Fruit fly (Drosophila melanogaster) whole organism, embryonic: Measurements from ENCODE around the gene CG33631.

ENCODE experiments used
- Asciz ChIP-seq: fragments of 200-800 bp; sonication (Bioruptor generic); optimal IDR thresholded peaks from 2 replicates; lab custom pipeline; 2017; ENCODE audit warnings: missing biosample characterization, mild to moderate bottlenecking, missing genetic modification characterization, missing genetic modification reagents
- Awh ChIP-seq: fragments of 200-800 bp; sonication (Bioruptor generic); IDR thresholded peaks from 2 replicates; pipeline ENCODE4, ENCODE4 v1.3.6; 2022; ENCODE audit warnings: missing biosample characterization, missing genetic modification characterization
- BtbVII ChIP-seq: fragments of 200-800 bp; sonication (Bioruptor generic); optimal IDR thresholded peaks from 3 replicates; lab custom pipeline; 2017; ENCODE audit warnings: missing biosample characterization, mild to moderate bottlenecking, missing genetic modification characterization
- CG10274 ChIP-seq: fragments of 200-800 bp; sonication (Bioruptor generic); optimal IDR thresholded peaks from 3 replicates; lab custom pipeline; 2017; ENCODE audit warnings: missing biosample characterization, mild to moderate bottlenecking, missing genetic modification characterization
- CG10543 ChIP-seq: fragments of 200-800 bp; sonication (Bioruptor generic); optimal IDR thresholded peaks from 3 replicates; lab custom pipeline; 2017; ENCODE audit warnings: missing biosample characterization, mild to moderate bottlenecking, missing genetic modification characterization, moderate library complexity
- CG12769 ChIP-seq: fragments of 200-800 bp; sonication (Bioruptor generic); optimal IDR thresholded peaks from 2 replicates; lab custom pipeline; 2019; ENCODE audit warnings: missing biosample characterization, mild to moderate bottlenecking, missing genetic modification characterization, moderate library complexity
- CG17361 ChIP-seq: fragments of 200-800 bp; sonication (Bioruptor generic); IDR thresholded peaks from 3 replicates; pipeline ENCODE4 v1.3.6; 2022; ENCODE audit warnings: missing biosample characterization, missing genetic modification characterization
- CG18262 ChIP-seq: fragments of 200-800 bp; optimal IDR thresholded peaks from 3 replicates; lab custom pipeline; 2019; ENCODE audit warnings: missing biosample characterization, mild to moderate bottlenecking, missing genetic modification characterization, moderate library complexity
- CG18599 ChIP-seq: fragments of 200-800 bp; sonication (Bioruptor generic); optimal IDR thresholded peaks from 3 replicates; lab custom pipeline; 2017; ENCODE audit warnings: missing biosample characterization, missing genetic modification characterization, mild to moderate bottlenecking, moderate library complexity, missing genetic modification reagents
- CG2199 ChIP-seq: fragments of 200-800 bp; sonication (Bioruptor generic); IDR thresholded peaks from 3 replicates; pipeline ENCODE4 v1.3.6; 2022; ENCODE audit warnings: missing biosample characterization, missing genetic modification characterization
- CG32532 ChIP-seq: fragments of 200-800 bp; sonication (Bioruptor generic); IDR thresholded peaks from 2 replicates; pipeline ENCODE4 v1.3.6; 2022; ENCODE audit warnings: missing biosample characterization, missing genetic modification characterization
- CG34376 ChIP-seq: fragments of 200-800 bp; sonication (Bioruptor generic); optimal IDR thresholded peaks from 2 replicates; lab custom pipeline; 2018; ENCODE audit warnings: missing biosample characterization, mild to moderate bottlenecking, missing genetic modification characterization
- CG6689 ChIP-seq: fragments of 200-800 bp; sonication (Bioruptor generic); IDR thresholded peaks from 2 replicates; pipeline ENCODE4 v1.3.6; 2022; ENCODE audit warnings: missing biosample characterization, missing genetic modification characterization
- CG7928 ChIP-seq: fragments of 200-800 bp; sonication (Bioruptor generic); optimal IDR thresholded peaks from 2 replicates; lab custom pipeline; 2017; ENCODE audit warnings: missing biosample characterization, mild to moderate bottlenecking, missing genetic modification characterization
- CG7987 ChIP-seq: fragments of 200-800 bp; sonication (Bioruptor generic); optimal IDR thresholded peaks from 2 replicates; lab custom pipeline; 2018; ENCODE audit warnings: missing biosample characterization, mild to moderate bottlenecking, missing genetic modification characterization, moderate library complexity
- CG9609 ChIP-seq: fragments of 200-800 bp; sonication (Bioruptor generic); optimal IDR thresholded peaks from 3 replicates; lab custom pipeline; 2016; ENCODE audit warnings: missing biosample characterization, missing genetic modification characterization
- CG9932 ChIP-seq: fragments of 200-800 bp; sonication (Bioruptor generic); IDR thresholded peaks from 2 replicates; pipeline ENCODE4 v1.3.6; 2022; ENCODE audit warnings: missing biosample characterization, missing genetic modification characterization
- D ChIP-seq, 2 experiments: fragments of 200-800 bp in 1 of 2; fragments of >200 bp in 1 of 2; sonication (Bioruptor generic) in 1 of 2; optimal IDR thresholded peaks; 2 replicates in 1 of 2; 3 replicates in 1 of 2; lab custom pipeline; 2017; ENCODE audit warnings: mild to moderate bottlenecking in 1 of 2, missing biosample characterization in 1 of 2, missing genetic modification characterization in 1 of 2, missing genetic modification reagents in 1 of 2
- Deaf1 ChIP-seq: fragments of 200-800 bp; optimal IDR thresholded peaks from 3 replicates; lab custom pipeline; 2019; ENCODE audit warnings: missing biosample characterization, mild to moderate bottlenecking, missing genetic modification characterization, moderate library complexity
- Dfd ChIP-seq, 2 experiments: fragments of >200 bp; optimal IDR thresholded peaks; 2 replicates each; lab custom pipeline; 2017; ENCODE audit warnings: missing biosample characterization in 2 of 2, missing genetic modification characterization in 2 of 2
- Eip74EF ChIP-seq, 2 experiments: fragments of 200-800 bp in 1 of 2; fragments of >200 bp in 1 of 2; sonication (Bioruptor generic) in 1 of 2; optimal IDR thresholded peaks; 2 replicates each; lab custom pipeline; 2017 to 2019; ENCODE audit warnings: missing biosample characterization in 2 of 2, missing genetic modification characterization in 2 of 2, mild to moderate bottlenecking in 1 of 2, moderate library complexity in 1 of 2
- H15 ChIP-seq: fragments of 200-800 bp; sonication (Bioruptor generic); IDR thresholded peaks from 3 replicates; pipeline ENCODE4 v1.3.6; 2022; ENCODE audit warnings: missing biosample characterization, missing genetic modification characterization
- Hey ChIP-seq: fragments of 200-800 bp; sonication (Bioruptor generic); optimal IDR thresholded peaks from 3 replicates; lab custom pipeline; 2018; ENCODE audit warnings: missing biosample characterization, mild to moderate bottlenecking, missing genetic modification characterization
- HmgZ ChIP-seq: fragments of 200-800 bp; sonication (Bioruptor generic); optimal IDR thresholded peaks from 2 replicates; lab custom pipeline; 2018; ENCODE audit warnings: missing biosample characterization, mild to moderate bottlenecking, missing genetic modification characterization
- Hr78 ChIP-seq, 2 experiments: fragments of 200-800 bp in 1 of 2; fragments of >200 bp in 1 of 2; sonication (Bioruptor generic) in 1 of 2; optimal IDR thresholded peaks; 2 replicates each; lab custom pipeline; 2017 to 2019; ENCODE audit warnings: missing biosample characterization in 2 of 2, missing genetic modification characterization in 2 of 2, mild to moderate bottlenecking in 1 of 2, moderate library complexity in 1 of 2
- Med ChIP-seq: fragments of 200-800 bp; sonication (Bioruptor generic); peaks from one replicate; lab custom pipeline; 2016; ENCODE audit warnings: missing biosample characterization, missing genetic modification characterization, mild to moderate bottlenecking, inconsistent platforms, moderate library complexity
- Meics ChIP-seq: fragments of 200-800 bp; sonication (Bioruptor generic); optimal IDR thresholded peaks from 2 replicates; lab custom pipeline; 2017; ENCODE audit warnings: missing biosample characterization, mild to moderate bottlenecking, missing genetic modification characterization
- NK7.1 ChIP-seq: fragments of 200-800 bp; sonication (Bioruptor generic); optimal IDR thresholded peaks from 3 replicates; lab custom pipeline; 2016; ENCODE audit warnings: missing biosample characterization, missing genetic modification characterization
- Spps ChIP-seq: fragments of 200-800 bp; sonication (Bioruptor generic); optimal IDR thresholded peaks from 2 replicates; lab custom pipeline; 2018; ENCODE audit warnings: missing biosample characterization, mild to moderate bottlenecking, missing genetic modification characterization
- ac ChIP-seq: fragments of 200-800 bp; sonication (Bioruptor generic); optimal IDR thresholded peaks from 3 replicates; lab custom pipeline; 2017; ENCODE audit warnings: missing biosample characterization, mild to moderate bottlenecking, missing genetic modification characterization
- chinmo ChIP-seq: fragments of 200-800 bp; sonication (Bioruptor generic); IDR thresholded peaks from 4 replicates; pipeline ENCODE4 v1.3.6; 2022; ENCODE audit warnings: missing biosample characterization, missing genetic modification characterization; ENCODE audit not compliant: partially characterized antibody
- corto ChIP-seq: fragments of 200-800 bp; sonication (Bioruptor generic); optimal IDR thresholded peaks from 2 replicates; lab custom pipeline; 2016; ENCODE audit warnings: missing biosample characterization, mild to moderate bottlenecking, missing genetic modification characterization, moderate library complexity
- dmrt99B ChIP-seq: fragments of 200-800 bp; sonication (Bioruptor generic); optimal IDR thresholded peaks from 2 replicates; lab custom pipeline; 2018; ENCODE audit warnings: missing biosample characterization, mild to moderate bottlenecking, missing genetic modification characterization, moderate library complexity
- exex ChIP-seq: fragments of 200-800 bp; sonication (Bioruptor generic); optimal IDR thresholded peaks from 4 replicates; lab custom pipeline; 2018; ENCODE audit warnings: missing biosample characterization, mild to moderate bottlenecking, missing genetic modification characterization, moderate library complexity
- fu2 ChIP-seq: fragments of 200-800 bp; sonication (Bioruptor generic); optimal IDR thresholded peaks from 2 replicates; lab custom pipeline; 2016; ENCODE audit warnings: missing biosample characterization, missing genetic modification characterization
- grau ChIP-seq: fragments of 200-800 bp; optimal IDR thresholded peaks from 3 replicates; lab custom pipeline; 2019; ENCODE audit warnings: missing biosample characterization, mild to moderate bottlenecking, missing genetic modification characterization, moderate library complexity
- gsb ChIP-seq: fragments of 200-800 bp; sonication (Bioruptor generic); IDR thresholded peaks from 2 replicates; pipeline ENCODE4 v1.3.6; 2022; ENCODE audit warnings: missing biosample characterization, missing genetic modification characterization
- ham ChIP-seq: fragments of 200-800 bp; sonication (Bioruptor generic); IDR thresholded peaks from 2 replicates; pipeline ENCODE4 v1.3.6; 2022; ENCODE audit warnings: missing biosample characterization, missing genetic modification characterization
- kni ChIP-seq: fragments of 200-800 bp; sonication (Bioruptor generic); optimal IDR thresholded peaks from 3 replicates; lab custom pipeline; 2017; ENCODE audit warnings: mild to moderate bottlenecking, missing biosample characterization, missing genetic modification reagents, missing genetic modification characterization
- mld ChIP-seq: fragments of 200-800 bp; sonication (Bioruptor generic); IDR thresholded peaks from 3 replicates; pipeline ENCODE4 v1.3.6; 2022; ENCODE audit warnings: missing biosample characterization, missing genetic modification characterization; ENCODE audit not compliant: partially characterized antibody
- pan ChIP-seq, 4 experiments: fragments of >200 bp in 3 of 4; fragments of 200-800 bp in 1 of 4; sonication (Bioruptor generic) in 1 of 4; optimal IDR thresholded peaks in 3 of 4; IDR thresholded peaks in 1 of 4; 2 replicates each; pipeline versions ENCODE4 v1.3.6 to Lab custom; 2017 to 2022; ENCODE audit warnings: missing biosample characterization in 2 of 4, missing genetic modification characterization in 2 of 4, mixed read lengths in 1 of 4
- rib ChIP-seq: fragments of 200-800 bp; sonication (Bioruptor generic); IDR thresholded peaks from 2 replicates; pipeline ENCODE4 v1.3.6; 2022; ENCODE audit warnings: missing biosample characterization, missing genetic modification characterization
- row ChIP-seq: fragments of 200-800 bp; sonication (Bioruptor generic); IDR thresholded peaks from 3 replicates; pipeline ENCODE4 v1.3.6; 2022; ENCODE audit warnings: missing biosample characterization, missing genetic modification characterization
- sd ChIP-seq: fragments of 200-800 bp; sonication (Bioruptor generic); optimal IDR thresholded peaks from 3 replicates; lab custom pipeline; 2018; ENCODE audit warnings: missing biosample characterization, mild to moderate bottlenecking, missing genetic modification characterization, moderate library complexity
- sim ChIP-seq: fragments of 200-800 bp; sonication (Bioruptor generic); IDR thresholded peaks from 2 replicates; pipeline ENCODE4 v1.3.6; 2022; ENCODE audit warnings: missing biosample characterization, missing genetic modification characterization
- sna ChIP-seq: fragments of 200-800 bp; sonication (Bioruptor generic); IDR thresholded peaks from 2 replicates; pipeline ENCODE4 v1.3.6; 2022; ENCODE audit warnings: missing biosample characterization, missing genetic modification characterization; ENCODE audit not compliant: partially characterized antibody
- sug ChIP-seq: fragments of 200-800 bp; optimal IDR thresholded peaks from 2 replicates; lab custom pipeline; 2019; ENCODE audit warnings: missing biosample characterization, mild to moderate bottlenecking, missing genetic modification characterization, moderate library complexity

The CG33631 gene

DNA sequence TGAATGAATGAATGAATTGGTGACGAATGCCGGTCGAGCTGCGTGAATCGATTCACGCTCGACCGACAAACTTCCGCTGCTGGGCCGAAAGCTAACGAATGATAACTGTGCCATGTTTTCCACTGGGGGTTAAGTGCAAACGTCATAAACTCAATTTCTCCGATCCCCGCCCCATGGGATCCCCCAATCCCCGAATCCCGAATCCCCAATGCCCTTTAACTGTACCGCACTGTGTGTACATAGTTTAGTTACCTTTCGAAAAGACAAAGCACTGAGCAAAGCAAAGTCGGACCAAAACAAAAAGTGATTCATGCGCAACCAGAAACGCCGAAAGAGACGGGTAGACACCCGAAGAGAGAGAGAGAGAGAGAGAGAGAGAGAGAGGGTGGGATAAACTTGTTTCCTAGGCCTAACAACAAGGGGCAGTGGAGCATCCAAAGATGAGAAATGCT lies 28.8 kb upstream of the CG33631 start (continued):
- TF ChIP-seq CG10543 (GFP tag; lab: Kevin White, UChicago) (peak; percentile 7), Med (GFP tag; lab: Kevin White, UChicago) (peak; percentile 58), Asciz (GFP tag; lab: Kevin White, UChicago) (no peak), CG9932 (GFP tag; lab: Robert Waterston, UW) (no peak), dmrt99B (tag; lab: Kevin White, UChicago) (peak; percentile 38), sd (tag; lab: Kevin White, UChicago) (peak; percentile 1), gsb (GFP tag; lab: Robert Waterston, UW) (no peak), Dfd (GFP tag; optimal IDR thresholded peaks at IDR 0.05; lab: Kevin White, UChicago) (no peak), mld (GFP tag; lab: Robert Waterston, UW) (0 out of 3 replicates have a peak, but pooled peaks have one; percentile 39), CG18262 (tag; lab: Kevin White, UChicago) (peak; percentile 52), NK7.1 (GFP tag; lab: Kevin White, UChicago) (no peak), sim (GFP tag; lab: Robert Waterston, UW) (no peak), row (GFP tag; lab: Robert Waterston, UW) (0 out of 3 replicates have a peak, but pooled peaks have one; percentile 9), CG10274 (GFP tag; lab: Kevin White, UChicago) (no peak), sna (GFP tag; lab: Robert Waterston, UW) (0 out of 2 replicates have a peak, but pooled peaks have one; percentile 14), ham (GFP tag; lab: Robert Waterston, UW) (no peak), CG32532 (GFP tag; lab: Robert Waterston, UW) (peak; percentile 30; the same call in 1 of the 2 replicates), Deaf1 (peak; percentile 65), CG6689 (peak; percentile 24; the same call in 1 of the 2 replicates), pan (optimal IDR thresholded peaks at IDR 0.05; lab: Kevin White, UChicago) (no peak), pan (GFP tag; optimal IDR thresholded peaks at IDR 0.05 in 1 of 2, IDR thresholded peaks at IDR 0.05 in 1 of 2) (peak in 1 of 2 experiments; percentile 35), CG12769 (tag; lab: Kevin White, UChicago) (peak; percentile 55), Hr78 (GFP tag; optimal IDR thresholded peaks at IDR 0.05; lab: Kevin White, UChicago) (peak in 1 of 2 experiments; percentile 63), CG9609 (GFP tag; lab: Kevin White, UChicago) (no peak), Meics (GFP tag; lab: Kevin White, UChicago) (peak; percentile 89), chinmo (GFP tag; lab: Robert Waterston, UW) (0 out of 4 replicates have a peak, but pooled peaks have one; percentile 44), corto (GFP tag; lab: Kevin White, UChicago) (no peak), kni (peak; percentile 80), CG7928 (GFP tag; lab: Kevin White, UChicago) (no peak), ac (no peak), CG17361 (GFP tag; lab: Robert Waterston, UW) (peak; percentile 32; the same call in 1 of the 3 replicates), grau (tag; lab: Kevin White, UChicago) (peak; percentile 2)

DNA sequence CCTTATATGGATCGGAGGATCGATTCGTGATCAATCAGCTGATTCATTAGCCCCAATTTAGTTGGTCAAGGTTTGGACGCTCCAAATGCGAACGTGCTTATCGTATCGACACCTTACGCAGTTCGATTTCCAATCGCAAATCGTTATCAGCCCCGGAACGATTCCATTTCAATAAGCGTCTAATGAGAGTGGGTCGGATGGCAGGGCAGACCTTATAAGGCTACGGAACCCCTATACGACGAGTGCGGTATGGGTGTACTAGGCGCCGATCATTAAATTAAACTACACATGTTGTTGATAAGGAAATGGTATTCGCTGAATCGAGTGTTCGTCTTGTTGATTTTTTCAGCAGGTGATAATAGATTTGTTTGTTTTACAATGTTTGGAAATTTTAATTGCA lies 28.0 kb upstream of the CG33631 start:
- TF ChIP-seq fu2 (GFP tag; lab: Kevin White, UChicago) (no peak), Hey (tag; lab: Kevin White, UChicago) (peak; percentile 68), H15 (no peak), CG10543 (GFP tag; lab: Kevin White, UChicago) (peak; percentile 36), CG18599 (peak; percentile 29), Awh (GFP tag; lab: Robert Waterston, UW) (0 out of 2 replicates have a peak, but pooled peaks have one; percentile 36), D (optimal IDR thresholded peaks at IDR 0.05; lab: Kevin White, UChicago) (no peak), D (GFP tag; optimal IDR thresholded peaks at IDR 0.05; lab: Kevin White, UChicago) (no peak), Med (GFP tag; lab: Kevin White, UChicago) (peak; percentile 36), sug (peak; percentile 90), HmgZ (tag; lab: Kevin White, UChicago) (peak; percentile 1), rib (GFP tag; lab: Robert Waterston, UW) (0 out of 2 replicates have a peak, but pooled peaks have one; percentile 13), BtbVII (GFP tag; lab: Kevin White, UChicago) (no peak), CG7987 (GFP tag; lab: Kevin White, UChicago) (peak; percentile 8), CG2199 (GFP tag; lab: Robert Waterston, UW) (0 out of 3 replicates have a peak, but pooled peaks have one; percentile 19), CG34376 (GFP tag; lab: Kevin White, UChicago) (peak; percentile 67), Eip74EF (GFP tag; optimal IDR thresholded peaks at IDR 0.05; lab: Kevin White, UChicago) (peak in 1 of 2 experiments; percentile 63), Spps (tag; lab: Kevin White, UChicago) (no peak), exex (tag; lab: Kevin White, UChicago) (peak; percentile 97), CG9932 (GFP tag; lab: Robert Waterston, UW) (no peak)
